Fruit fly (Drosophila melanogaster): ENCODE results near the gene CG10621.

CG10621 gene

dm6 chr2L:18919474-18919873, 34.8 kb downstream of the CG10621 start:
- TF ChIP-seq CG34406 (GFP tag; optimal IDR thresholded peaks at IDR 0.05) (no peak), OdsH (GFP tag; optimal IDR thresholded peaks at IDR 0.05) (no peak), Sox102F (GFP tag; optimal IDR thresholded peaks at IDR 0.05) (no peak), CG15336 (GFP tag; IDR thresholded peaks at IDR 0.05) (no peak), CG31627 (GFP tag; optimal IDR thresholded peaks at IDR 0.05) (no peak), svp (GFP tag) (no peak), CG7368 (GFP tag; optimal IDR thresholded peaks at IDR 0.05) (no peak), CG6163 (GFP tag; IDR thresholded peaks at IDR 0.05) (no peak), spab (GFP tag; optimal IDR thresholded peaks at IDR 0.05) (no peak), Eip78C (GFP tag) (no peak), CG11294 (GFP tag; IDR thresholded peaks at IDR 0.05) (no peak), Hr4 (GFP tag; optimal IDR thresholded peaks at IDR 0.05) (no peak), CG3919 (GFP tag; optimal IDR thresholded peaks at IDR 0.05) (no peak), CG6854 (GFP tag; optimal IDR thresholded peaks at IDR 0.05) (no peak), CG8632 (GFP tag; optimal IDR thresholded peaks at IDR 0.05) (no peak), ss (GFP tag; optimal IDR thresholded peaks at IDR 0.05) (no peak), Sox14 (GFP tag; optimal IDR thresholded peaks at IDR 0.05) (no peak)

DNA sequence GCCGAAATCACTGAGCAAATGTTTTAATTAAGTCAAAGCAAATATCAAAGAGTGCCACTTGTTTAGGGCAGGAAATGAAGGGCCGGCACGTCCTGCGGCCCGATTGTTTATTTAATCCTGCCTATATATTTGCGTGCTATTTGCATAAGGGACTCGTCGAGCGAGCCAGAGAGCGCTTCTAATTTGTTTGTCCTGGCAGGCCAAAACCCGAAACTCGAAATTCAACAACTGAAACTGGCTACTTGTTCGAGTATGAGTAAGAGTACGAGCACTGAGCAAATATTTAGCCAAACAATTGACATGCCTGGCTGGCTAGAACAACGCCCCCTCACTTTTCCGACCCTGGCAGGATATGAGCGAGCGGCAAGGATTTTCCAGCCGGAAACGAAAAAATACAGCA, 36.6 kb downstream of the CG10621 start:
- TF ChIP-seq CG8632 (GFP tag; optimal IDR thresholded peaks at IDR 0.05) (no peak), fkh (GFP tag; optimal IDR thresholded peaks at IDR 0.05) (peak; percentile 32), net (GFP tag; optimal IDR thresholded peaks at IDR 0.05) (no peak), achi (GFP tag; optimal IDR thresholded peaks at IDR 0.05) (no peak)

DNA sequence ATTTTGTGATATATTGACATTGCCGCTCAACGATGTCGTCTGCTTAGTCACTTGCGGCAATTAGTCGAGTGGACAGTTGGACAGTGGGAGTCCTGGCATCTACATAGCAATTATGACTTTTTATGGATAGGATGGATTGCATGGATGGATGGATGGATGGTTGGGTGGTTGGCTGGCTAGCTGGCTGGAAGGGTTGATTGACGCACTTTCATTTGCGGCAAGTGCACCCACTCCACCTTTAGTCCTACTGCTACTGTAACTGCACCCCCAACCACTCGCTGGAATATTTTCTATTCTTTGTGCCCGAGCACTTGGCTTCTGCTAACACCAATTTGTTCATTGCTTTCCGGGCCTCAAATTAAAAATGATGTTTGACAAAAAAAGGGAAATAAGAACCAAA, 39.4 kb downstream of the CG10621 start:
- TF ChIP-seq ss (GFP tag; optimal IDR thresholded peaks at IDR 0.05) (no peak), CG3919 (GFP tag; optimal IDR thresholded peaks at IDR 0.05) (no peak), eg (GFP tag; IDR thresholded peaks at IDR 0.05) (no peak), Sox14 (GFP tag; optimal IDR thresholded peaks at IDR 0.05) (no peak), CG31627 (GFP tag; optimal IDR thresholded peaks at IDR 0.05) (no peak), Eip78C (GFP tag) (no peak), cyc (GFP tag; optimal IDR thresholded peaks at IDR 0.05) (no peak), spab (GFP tag; optimal IDR thresholded peaks at IDR 0.05) (no peak)

dm6 chr2L:18907491-18907890, 46.7 kb downstream of the CG10621 start:
- TF ChIP-seq eg (GFP tag; IDR thresholded peaks at IDR 0.05), result peak; percentile 74; the same call in 2 of the 3 replicates
- no peak for TF ChIP-seq CG7368 (GFP tag; optimal IDR thresholded peaks at IDR 0.05)
- TF ChIP-seq acj6 (GFP tag; optimal IDR thresholded peaks at IDR 0.05), result no peak
- TF ChIP-seq CG10669 (GFP tag; optimal IDR thresholded peaks at IDR 0.05), result no peak
- no peak for TF ChIP-seq Ets96B (tag; optimal IDR thresholded peaks at IDR 0.05)
- TF ChIP-seq Eip75B (GFP tag; optimal IDR thresholded peaks at IDR 0.05), result no peak
- no peak for TF ChIP-seq CG11902 (GFP tag; optimal IDR thresholded peaks at IDR 0.05)
- peak; percentile 34 for TF ChIP-seq CG3919 (GFP tag; optimal IDR thresholded peaks at IDR 0.05)
- TF ChIP-seq CG10631 (GFP tag; optimal IDR thresholded peaks at IDR 0.05), result no peak
- TF ChIP-seq OdsH (GFP tag; optimal IDR thresholded peaks at IDR 0.05), result peak; percentile 28
- no peak for TF ChIP-seq CG34406 (GFP tag; optimal IDR thresholded peaks at IDR 0.05)
- no peak for TF ChIP-seq CG11762 (GFP tag; optimal IDR thresholded peaks at IDR 0.05; ENCODE audit: insufficient read depth)
- TF ChIP-seq Eip78C (GFP tag), result peak; percentile 67
- TF ChIP-seq cyc (GFP tag; optimal IDR thresholded peaks at IDR 0.05), result no peak
- TF ChIP-seq CG6163 (GFP tag; IDR thresholded peaks at IDR 0.05), result peak; percentile 57
- TF ChIP-seq Blimp-1 (GFP tag; optimal IDR thresholded peaks at IDR 0.05), result no peak
- no peak for TF ChIP-seq spab (GFP tag; optimal IDR thresholded peaks at IDR 0.05)
- TF ChIP-seq CG8632 (GFP tag; optimal IDR thresholded peaks at IDR 0.05), result no peak
- no peak for TF ChIP-seq Sox15 (GFP tag; optimal IDR thresholded peaks at IDR 0.05)
- TF ChIP-seq CG8119 (GFP tag; IDR thresholded peaks at IDR 0.05), result peak; percentile 83
- no peak for TF ChIP-seq fd59A (GFP tag; optimal IDR thresholded peaks at IDR 0.05)
- no peak for TF ChIP-seq CG16779 (tag; optimal IDR thresholded peaks at IDR 0.05)
- no peak for TF ChIP-seq CG9139 (GFP tag; optimal IDR thresholded peaks at IDR 0.05)
- TF ChIP-seq CG8319 (GFP tag; optimal IDR thresholded peaks at IDR 0.05), result no peak
- no peak for TF ChIP-seq CG3032 (tag; optimal IDR thresholded peaks at IDR 0.05)
- TF ChIP-seq ss (GFP tag; optimal IDR thresholded peaks at IDR 0.05), result no peak
- no peak for TF ChIP-seq Hr38 (GFP tag; optimal IDR thresholded peaks at IDR 0.05)
- no peak for TF ChIP-seq CG11294 (GFP tag; IDR thresholded peaks at IDR 0.05)
- TF ChIP-seq CG1621 (tag; optimal IDR thresholded peaks at IDR 0.05), result no peak
- no peak for TF ChIP-seq Sox102F (GFP tag; optimal IDR thresholded peaks at IDR 0.05)
- TF ChIP-seq Met (GFP tag; optimal IDR thresholded peaks at IDR 0.05), result peak; percentile 30
- peak; percentile 32 for TF ChIP-seq Lpt (GFP tag; optimal IDR thresholded peaks at IDR 0.05)
- TF ChIP-seq Sox14 (GFP tag; optimal IDR thresholded peaks at IDR 0.05), result no peak
- TF ChIP-seq Gug (GFP tag; IDR thresholded peaks at IDR 0.05), result 0 out of 2 replicates have a peak, but pooled peaks have one; percentile 26
- peak; percentile 41 for TF ChIP-seq net (GFP tag; optimal IDR thresholded peaks at IDR 0.05)
- peak; percentile 29 for TF ChIP-seq achi (GFP tag; optimal IDR thresholded peaks at IDR 0.05)
- peak; percentile 50 for TF ChIP-seq svp (GFP tag)
- TF ChIP-seq dsx (GFP tag; optimal IDR thresholded peaks at IDR 0.05; ENCODE audit: poor library complexity, severe bottlenecking), result no peak
